Fruit fly (Drosophila melanogaster): ENCODE results near the gene Ten-a.
A peak's percentile ranks its signal among the peaks of the same experiment; 100 is the strongest.

Ten-a gene

DNA sequence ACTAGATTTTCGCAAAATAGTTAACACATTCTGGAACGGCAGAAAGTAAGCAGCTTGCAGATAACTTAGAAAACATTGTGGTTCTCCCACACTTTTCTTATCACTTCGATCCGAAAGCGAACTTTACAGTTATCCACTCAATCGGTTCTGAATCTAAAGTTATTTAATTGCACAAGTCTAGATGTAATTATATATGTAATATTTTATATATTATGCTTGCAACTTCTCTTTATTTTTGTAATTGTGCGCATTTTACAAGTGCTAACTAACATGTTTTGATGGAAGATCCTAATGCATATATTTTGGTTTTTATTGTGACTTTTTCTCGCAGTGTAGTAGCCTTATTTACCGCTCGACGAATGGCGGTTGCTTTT, 39.1 kb upstream of the Ten-a start (continued):
- TF ChIP-seq CG2712 (tag; optimal IDR thresholded peaks at IDR 0.05), result peak; percentile 2
- TF ChIP-seq CG17361 (GFP tag; IDR thresholded peaks at IDR 0.05), result peak; percentile 79
- TF ChIP-seq Sox100B (GFP tag; optimal IDR thresholded peaks at IDR 0.05), result peak; percentile 76
- TF ChIP-seq cas (GFP tag; IDR thresholded peaks at IDR 0.05), result no peak
- no peak for TF ChIP-seq CG16863 (GFP tag; optimal IDR thresholded peaks at IDR 0.05)
- TF ChIP-seq btn (GFP tag; optimal IDR thresholded peaks at IDR 0.05), result no peak
- 0 out of 2 replicates have a peak, but pooled peaks have one; percentile 3 for TF ChIP-seq CG14441 (GFP tag; IDR thresholded peaks at IDR 0.05)
- TF ChIP-seq ro (GFP tag; IDR thresholded peaks at IDR 0.05), result no peak
- TF ChIP-seq bbx (GFP tag; IDR thresholded peaks at IDR 0.05; ENCODE audit: partially characterized antibody), result no peak
- TF ChIP-seq CG1602 (GFP tag; optimal IDR thresholded peaks at IDR 0.05), result no peak
- TF ChIP-seq CG11504 (tag; optimal IDR thresholded peaks at IDR 0.05), result peak; percentile 68
- no peak for TF ChIP-seq sd (tag; optimal IDR thresholded peaks at IDR 0.05)
- TF ChIP-seq phol (tag; optimal IDR thresholded peaks at IDR 0.05), result peak; percentile 53
- peak; percentile 2; the same call in 1 of the 2 replicates for TF ChIP-seq Rfx (GFP tag; IDR thresholded peaks at IDR 0.05)
- 0 out of 2 replicates have a peak, but pooled peaks have one; percentile 2 for TF ChIP-seq CG6272 (GFP tag; IDR thresholded peaks at IDR 0.05)
- peak; percentile 41 for TF ChIP-seq CG7839 (tag; optimal IDR thresholded peaks at IDR 0.05)
- TF ChIP-seq grau (tag; optimal IDR thresholded peaks at IDR 0.05), result peak; percentile 45
- TF ChIP-seq CG12391 (tag; optimal IDR thresholded peaks at IDR 0.05), result peak; percentile 9
- peak; percentile 42 for TF ChIP-seq CG15269 (tag; optimal IDR thresholded peaks at IDR 0.05)
- peak in 1 of 2 experiments; percentile 4 for TF ChIP-seq Eip74EF (GFP tag; optimal IDR thresholded peaks at IDR 0.05)
- TF ChIP-seq gem (tag; optimal IDR thresholded peaks at IDR 0.05), result peak; percentile 41
- TF ChIP-seq Gug (GFP tag; IDR thresholded peaks at IDR 0.05), result no peak
- peak in 1 of 2 experiments; percentile 53 for TF ChIP-seq bsh (GFP tag; optimal IDR thresholded peaks at IDR 0.05)
- peak; percentile 4 for TF ChIP-seq Nf-YC (tag; optimal IDR thresholded peaks at IDR 0.05)
- TF ChIP-seq CG11723 (GFP tag; optimal IDR thresholded peaks at IDR 0.05), result peak; percentile 30
- peak; percentile 10 for TF ChIP-seq CG17359 (tag; optimal IDR thresholded peaks at IDR 0.05)
- no peak for TF ChIP-seq D (optimal IDR thresholded peaks at IDR 0.05)
- TF ChIP-seq D (GFP tag; optimal IDR thresholded peaks at IDR 0.05), result peak; percentile 10
- TF ChIP-seq Drgx (GFP tag; IDR thresholded peaks at IDR 0.05), result 0 out of 2 replicates have a peak, but pooled peaks have one; percentile 8
- peak; percentile 11 for TF ChIP-seq CG13296 (GFP tag; optimal IDR thresholded peaks at IDR 0.05)
- 0 out of 2 replicates have a peak, but pooled peaks have one; percentile 5 for TF ChIP-seq lmd (GFP tag; IDR thresholded peaks at IDR 0.05)
- 0 out of 3 replicates have a peak, but pooled peaks have one; percentile 8 for TF ChIP-seq B-H1 (GFP tag; IDR thresholded peaks at IDR 0.05)
- 0 out of 3 replicates have a peak, but pooled peaks have one; percentile 6 for TF ChIP-seq tgo (GFP tag; IDR thresholded peaks at IDR 0.05)
- peak; percentile 17 for TF ChIP-seq tio (GFP tag; optimal IDR thresholded peaks at IDR 0.05)
- TF ChIP-seq dpn (GFP tag; optimal IDR thresholded peaks at IDR 0.05), result peak in 1 of 2 experiments; percentile 2
- TF ChIP-seq CG2678 (tag; optimal IDR thresholded peaks at IDR 0.05), result peak; percentile 61
- TF ChIP-seq CG9727 (GFP tag; optimal IDR thresholded peaks at IDR 0.05), result peak; percentile 25
- no peak for TF ChIP-seq CG15011 (GFP tag; optimal IDR thresholded peaks at IDR 0.05)
- TF ChIP-seq CG12659 (GFP tag; optimal IDR thresholded peaks at IDR 0.05), result peak; percentile 50
- peak; percentile 50 for TF ChIP-seq CG17385 (GFP tag; optimal IDR thresholded peaks at IDR 0.05)
- peak; percentile 0 for TF ChIP-seq CG4424 (GFP tag; optimal IDR thresholded peaks at IDR 0.05)
- TF ChIP-seq CG18262 (tag; optimal IDR thresholded peaks at IDR 0.05), result peak; percentile 54
- no peak for TF ChIP-seq CG4282 (GFP tag; optimal IDR thresholded peaks at IDR 0.05)
- TF ChIP-seq Fer1 (GFP tag; optimal IDR thresholded peaks at IDR 0.05), result peak; percentile 0
- no peak for TF ChIP-seq CG10543 (GFP tag; optimal IDR thresholded peaks at IDR 0.05)
- peak; percentile 72 for TF ChIP-seq dmrt99B (tag; optimal IDR thresholded peaks at IDR 0.05)
- no peak for TF ChIP-seq Aef1 (GFP tag; IDR thresholded peaks at IDR 0.05)
